Worm (Caenorhabditis elegans) whole organism, young adult: Measurements from ENCODE around the gene nlp-9.

ENCODE experiments used
- B0019.2 ChIP-seq: fragments of 200-800 bp; sonication (Bioruptor generic); conservative IDR thresholded peaks from 2 replicates; pipeline ENCODE4 v1.3.6; 2022; ENCODE audit warnings: missing genetic modification reagents, missing genetic modification characterization, missing compliant biosample characterization
- B0261.1 ChIP-seq: sonication (generic microtip); optimal IDR thresholded peaks from 2 replicates; lab custom pipeline; 2016; ENCODE audit warnings: mild to moderate bottlenecking, missing genetic modification characterization, moderate library complexity, missing compliant biosample characterization
- F37B4.10 ChIP-seq: fragments of 200-800 bp; sonication (Bioruptor generic); IDR thresholded peaks from 2 replicates; pipeline ENCODE4 v1.3.6; 2022; ENCODE audit warnings: missing genetic modification characterization, missing compliant biosample characterization
- F39B2.1 ChIP-seq: fragments of 200-800 bp; sonication (Bioruptor generic); IDR thresholded peaks from 2 replicates; pipeline ENCODE4 v1.3.6; 2022; ENCODE audit warnings: missing genetic modification reagents, missing genetic modification characterization, missing compliant biosample characterization
- F49E8.2 ChIP-seq: sonication (generic microtip); optimal IDR thresholded peaks from 3 replicates; lab custom pipeline; 2017; ENCODE audit warnings: missing genetic modification characterization, mild to moderate bottlenecking, missing compliant biosample characterization, antibody characterized with exemption, moderate library complexity; ENCODE audit not compliant: insufficient read depth
- F52B5.7 ChIP-seq: sonication (generic microtip); optimal IDR thresholded peaks from 2 replicates; lab custom pipeline; 2016; ENCODE audit warnings: mild to moderate bottlenecking, missing genetic modification characterization, missing compliant biosample characterization
- F57A8.1 ChIP-seq: fragments of 200-800 bp; sonication (Bioruptor generic); optimal IDR thresholded peaks from 2 replicates; lab custom pipeline; 2018; ENCODE audit warnings: mild to moderate bottlenecking, missing genetic modification characterization, moderate library complexity, missing compliant biosample characterization
- T26A5.8 ChIP-seq: sonication (generic microtip); optimal IDR thresholded peaks from 2 replicates; lab custom pipeline; 2016; ENCODE audit warnings: missing genetic modification characterization, missing compliant biosample characterization
- Y53F4B.3 ChIP-seq: fragments of 200-800 bp; sonication (Bioruptor generic); IDR thresholded peaks from 2 replicates; pipeline ENCODE4 v1.3.6; 2022; ENCODE audit warnings: missing genetic modification reagents, missing genetic modification characterization, missing compliant biosample characterization
- Y56A3A.18 ChIP-seq: fragments of 200-800 bp; sonication (Bioruptor generic); IDR thresholded peaks from 2 replicates; pipeline ENCODE4 v1.3.6; 2022; ENCODE audit warnings: missing genetic modification reagents, missing genetic modification characterization, missing compliant biosample characterization
- Y67H2A.10 ChIP-seq: fragments of 200-800 bp; sonication (Bioruptor generic); conservative IDR thresholded peaks from 2 replicates; pipeline ENCODE4 v1.3.6; 2022; ENCODE audit warnings: missing genetic modification reagents, missing genetic modification characterization, missing compliant biosample characterization
- Y79H2A.3 ChIP-seq: fragments of 200-800 bp; sonication (Bioruptor generic); conservative IDR thresholded peaks from 2 replicates; pipeline ENCODE4 v1.3.6; 2022; ENCODE audit warnings: missing genetic modification reagents, missing genetic modification characterization, missing compliant biosample characterization
- Y95B8A.8 ChIP-seq: fragments of 200-800 bp; sonication (Bioruptor generic); IDR thresholded peaks from 2 replicates; pipeline ENCODE4 v1.3.6; 2022; ENCODE audit warnings: missing genetic modification reagents, missing genetic modification characterization, missing compliant biosample characterization
- aptf-2 ChIP-seq: fragments of 200-800 bp; sonication (Bioruptor generic); conservative IDR thresholded peaks from 2 replicates; pipeline ENCODE4 v1.3.6; 2022; ENCODE audit warnings: missing genetic modification reagents, missing genetic modification characterization, missing compliant biosample characterization
- aptf-3 ChIP-seq: fragments of 200-800 bp; sonication (Bioruptor generic); IDR thresholded peaks from 2 replicates; pipeline ENCODE4 v1.3.6; 2022; ENCODE audit warnings: missing genetic modification characterization, missing compliant biosample characterization
- atf-7 ChIP-seq: sonication (generic microtip); optimal IDR thresholded peaks from 2 replicates; lab custom pipeline; 2017; ENCODE audit warnings: mild to moderate bottlenecking, missing genetic modification characterization, missing compliant biosample characterization
- athp-1 ChIP-seq: sonication (generic microtip); optimal IDR thresholded peaks from 2 replicates; lab custom pipeline; 2017; ENCODE audit warnings: mild to moderate bottlenecking, missing genetic modification characterization, missing compliant biosample characterization
- attf-3 ChIP-seq: fragments of 200-800 bp; sonication (Bioruptor generic); conservative IDR thresholded peaks from 2 replicates; pipeline ENCODE4 v1.3.6; 2022; ENCODE audit warnings: missing genetic modification reagents, missing genetic modification characterization, missing compliant biosample characterization
- attf-5 ChIP-seq: fragments of 200-800 bp; sonication (Bioruptor generic); optimal IDR thresholded peaks from 2 replicates; lab custom pipeline; 2018; ENCODE audit warnings: mild to moderate bottlenecking, missing genetic modification characterization, missing compliant biosample characterization
- cebp-1 ChIP-seq, 2 experiments: fragments of 200-800 bp in 1 of 2; sonication (Bioruptor generic) in 1 of 2; sonication (generic microtip) in 1 of 2; IDR thresholded peaks in 1 of 2; optimal IDR thresholded peaks in 1 of 2; 2 replicates each; pipeline versions ENCODE4 v1.3.6 to Lab custom; 2017 to 2022; ENCODE audit warnings: missing compliant biosample characterization in 2 of 2, missing genetic modification characterization in 2 of 2, mild to moderate bottlenecking in 1 of 2, missing genetic modification reagents in 1 of 2, moderate library complexity in 1 of 2
- cebp-2 ChIP-seq: fragments of 200-800 bp; sonication (Bioruptor generic); IDR thresholded peaks from 2 replicates; pipeline ENCODE4 v1.3.6; 2022; ENCODE audit warnings: missing genetic modification characterization, missing compliant biosample characterization
- chd-7 ChIP-seq: sonication (generic microtip); optimal IDR thresholded peaks from 2 replicates; lab custom pipeline; 2016; ENCODE audit warnings: mild to moderate bottlenecking, missing genetic modification characterization, moderate library complexity, missing compliant biosample characterization
- dox-1 ChIP-seq: fragments of 200-800 bp; sonication (Bioruptor generic); IDR thresholded peaks from 2 replicates; pipeline ENCODE4 v1.3.6; 2022; ENCODE audit warnings: missing genetic modification reagents, missing genetic modification characterization, missing compliant biosample characterization
- dpff-1 ChIP-seq: sonication (generic microtip); optimal IDR thresholded peaks from 2 replicates; lab custom pipeline; 2017; ENCODE audit warnings: mild to moderate bottlenecking, missing genetic modification characterization, missing compliant biosample characterization
- efl-1 ChIP-seq: fragments of 150-350 bp; optimal IDR thresholded peaks from 2 replicates; lab custom pipeline; 2014; ENCODE audit warnings: missing biosample characterization, missing genetic modification reagents, missing genetic modification characterization
- ekl-4 ChIP-seq: fragments of 200-800 bp; sonication (Bioruptor generic); IDR thresholded peaks from 2 replicates; pipeline ENCODE4 v1.3.6; 2022; ENCODE audit warnings: missing genetic modification reagents, missing genetic modification characterization, missing compliant biosample characterization
- ets-4 ChIP-seq: fragments of 200-800 bp; sonication (Bioruptor generic); optimal IDR thresholded peaks from 2 replicates; lab custom pipeline; 2018; ENCODE audit warnings: mild to moderate bottlenecking, missing genetic modification characterization, missing compliant biosample characterization
- gei-17 ChIP-seq: fragments of 200-800 bp; sonication (Bioruptor generic); optimal IDR thresholded peaks from 2 replicates; lab custom pipeline; 2018; ENCODE audit warnings: mild to moderate bottlenecking, missing genetic modification characterization, missing compliant biosample characterization
- hlh-26 ChIP-seq: fragments of 200-800 bp; sonication (Bioruptor generic); conservative IDR thresholded peaks from 2 replicates; pipeline ENCODE4 v1.3.6; 2022; ENCODE audit warnings: missing genetic modification reagents, missing genetic modification characterization, missing compliant biosample characterization
- hmg-1.2 ChIP-seq: fragments of 200-800 bp; sonication (Bioruptor generic); IDR thresholded peaks from 2 replicates; pipeline ENCODE4 v1.3.6; 2022; ENCODE audit warnings: missing genetic modification reagents, missing genetic modification characterization, missing compliant biosample characterization
- hmg-20 ChIP-seq: fragments of 200-800 bp; sonication (Bioruptor generic); IDR thresholded peaks from 2 replicates; pipeline ENCODE4 v1.3.6; 2022; ENCODE audit warnings: missing genetic modification reagents, missing genetic modification characterization, missing compliant biosample characterization
- lag-1 ChIP-seq: fragments of 200-800 bp; sonication (Bioruptor generic); IDR thresholded peaks from 2 replicates; pipeline ENCODE4 v1.3.6; 2022; ENCODE audit warnings: missing genetic modification reagents, missing genetic modification characterization, missing compliant biosample characterization
- madf-3 ChIP-seq: fragments of 200-800 bp; sonication (Bioruptor generic); IDR thresholded peaks from 2 replicates; pipeline ENCODE4 v1.3.6; 2022; ENCODE audit warnings: missing genetic modification reagents, missing genetic modification characterization, missing compliant biosample characterization
- madf-6 ChIP-seq: fragments of 200-800 bp; sonication (Bioruptor generic); IDR thresholded peaks from 2 replicates; pipeline ENCODE4 v1.3.6; 2022; ENCODE audit warnings: missing genetic modification reagents, missing genetic modification characterization, missing compliant biosample characterization
- mcd-1 ChIP-seq: fragments of 200-800 bp; sonication (Bioruptor generic); IDR thresholded peaks from 2 replicates; pipeline ENCODE4 v1.3.6; 2022; ENCODE audit warnings: missing genetic modification reagents, missing genetic modification characterization, missing compliant biosample characterization
- mxl-1 ChIP-seq: sonication (generic microtip); optimal IDR thresholded peaks from 2 replicates; lab custom pipeline; 2016; ENCODE audit warnings: missing genetic modification characterization, missing compliant biosample characterization
- nfya-1 ChIP-seq: sonication (generic microtip); optimal IDR thresholded peaks from 2 replicates; lab custom pipeline; 2017; ENCODE audit warnings: antibody characterized with exemption, missing compliant biosample characterization, missing genetic modification characterization, borderline replicate concordance; ENCODE audit not compliant: insufficient read depth
- nfya-2 ChIP-seq: fragments of 200-800 bp; sonication (Bioruptor generic); IDR thresholded peaks from 2 replicates; pipeline ENCODE4 v1.3.6; 2022; ENCODE audit warnings: missing genetic modification reagents, missing genetic modification characterization, missing compliant biosample characterization
- nfyb-1 ChIP-seq: fragments of 200-800 bp; sonication (Bioruptor generic); IDR thresholded peaks from 2 replicates; pipeline ENCODE4 v1.3.6; 2022; ENCODE audit warnings: missing genetic modification reagents, missing genetic modification characterization, missing compliant biosample characterization
- nhr-120 ChIP-seq: fragments of 200-800 bp; sonication (Bioruptor generic); IDR thresholded peaks from 2 replicates; pipeline ENCODE4 v1.3.6; 2022; ENCODE audit warnings: missing genetic modification characterization, missing compliant biosample characterization
- rcor-1 ChIP-seq: fragments of 200-800 bp; sonication (Bioruptor generic); IDR thresholded peaks from 2 replicates; pipeline ENCODE4 v1.3.6; 2022; ENCODE audit warnings: missing genetic modification reagents, missing genetic modification characterization, missing compliant biosample characterization
- rec-8 ChIP-seq, 2 experiments: sonication (generic microtip); optimal IDR thresholded peaks; 2 replicates each; lab custom pipeline; 2016; ENCODE audit warnings: mild to moderate bottlenecking in 2 of 2, missing genetic modification characterization in 2 of 2, missing genetic modification reagents in 2 of 2, missing genotype in 2 of 2, missing biosample characterization in 1 of 2, missing compliant biosample characterization in 1 of 2, moderate library complexity in 1 of 2
- repo-1 ChIP-seq: sonication (generic microtip); optimal IDR thresholded peaks from 2 replicates; lab custom pipeline; 2017; ENCODE audit warnings: mild to moderate bottlenecking, missing genetic modification characterization, missing compliant biosample characterization
- rpc-1 ChIP-seq, 2 experiments: fragments of 150-350 bp in 1 of 2; sonication (generic microtip) in 1 of 2; optimal IDR thresholded peaks; 2 replicates each; lab custom pipeline; 2014 to 2018; ENCODE audit warnings: missing biosample characterization in 1 of 2, missing genetic modification characterization in 1 of 2, missing genetic modification reagents in 1 of 2, missing genotype in 1 of 2
- unc-130 ChIP-seq: sonication (generic microtip); optimal IDR thresholded peaks from 2 replicates; lab custom pipeline; 2016; ENCODE audit warnings: missing genetic modification reagents, missing genetic modification characterization, missing compliant biosample characterization
- xnd-1 ChIP-seq: sonication (generic microtip); optimal IDR thresholded peaks from 2 replicates; lab custom pipeline; 2016; ENCODE audit warnings: missing genotype, missing genetic modification reagents, missing genetic modification characterization, missing compliant biosample characterization
- ztf-18 ChIP-seq: sonication (generic microtip); optimal IDR thresholded peaks from 2 replicates; lab custom pipeline; 2016; ENCODE audit warnings: missing genotype, mild to moderate bottlenecking, missing genetic modification characterization, missing compliant biosample characterization
- ztf-3 ChIP-seq: fragments of 200-800 bp; sonication (Bioruptor generic); optimal IDR thresholded peaks from 2 replicates; lab custom pipeline; 2018; ENCODE audit warnings: mild to moderate bottlenecking, missing genetic modification characterization, missing compliant biosample characterization

Gene nlp-9

ce11 chrV:4190232-4190631 is 29.2 kb upstream of the nlp-9 start (continued):
- TF ChIP-seq B0019.2 (GFP tag; lab: Robert Waterston, UW) (no peak), nfyb-1 (GFP tag; lab: Robert Waterston, UW) (0 out of 2 replicates have a peak, but pooled peaks have one; percentile 69), unc-130 (GFP tag; lab: Kevin White, UChicago) (no peak), Y95B8A.8 (GFP tag; lab: Robert Waterston, UW) (no peak; the same call in 1 of the 2 replicates), efl-1 (no peak), ztf-18 (tag; lab: Kevin White, UChicago) (no peak), mcd-1 (peak; percentile 62; the same call in 1 of the 2 replicates), rec-8 (tag; optimal IDR thresholded peaks at IDR 0.05; lab: Kevin White, UChicago) (no peak), cebp-1 (GFP tag; IDR thresholded peaks at IDR 0.05; lab: Robert Waterston, UW) (no peak), cebp-1 (tag; optimal IDR thresholded peaks at IDR 0.05; lab: Kevin White, UChicago) (peak; percentile 8), aptf-2 (GFP tag; lab: Robert Waterston, UW) (no peak), ztf-3 (GFP tag; lab: Kevin White, UChicago) (peak; percentile 1), rpc-1 (optimal IDR thresholded peaks at IDR 0.05; lab: Kevin White, UChicago) (no peak), rpc-1 (tag; optimal IDR thresholded peaks at IDR 0.05; lab: Kevin White, UChicago) (no peak), madf-3 (GFP tag; lab: Robert Waterston, UW) (no peak), B0261.1 (tag; lab: Kevin White, UChicago) (no peak), repo-1 (peak; percentile 68), nfya-2 (GFP tag; lab: Robert Waterston, UW) (no peak), atf-7 (tag; lab: Kevin White, UChicago) (peak; percentile 31), ets-4 (GFP tag; lab: Kevin White, UChicago) (no peak), Y56A3A.18 (GFP tag; lab: Robert Waterston, UW) (peak; percentile 81; the same call in 1 of the 2 replicates), dpff-1 (tag; lab: Kevin White, UChicago) (no peak), ekl-4 (no peak), rcor-1 (GFP tag; lab: Robert Waterston, UW) (no peak), Y79H2A.3 (GFP tag; lab: Robert Waterston, UW) (no peak), hmg-1.2 (no peak), hlh-26 (GFP tag; lab: Robert Waterston, UW) (no peak), attf-5 (GFP tag; lab: Kevin White, UChicago) (no peak), Y67H2A.10 (GFP tag; lab: Robert Waterston, UW) (no peak), madf-6 (GFP tag; lab: Robert Waterston, UW) (peak; percentile 45), attf-3 (GFP tag; lab: Robert Waterston, UW) (no peak), T26A5.8 (tag; lab: Kevin White, UChicago) (no peak), xnd-1 (tag; lab: Kevin White, UChicago) (no peak), F52B5.7 (tag; lab: Kevin White, UChicago) (no peak), dox-1 (GFP tag; lab: Robert Waterston, UW) (0 out of 2 replicates have a peak, but pooled peaks have one; percentile 12), gei-17 (GFP tag; lab: Kevin White, UChicago) (peak; percentile 30), F57A8.1 (GFP tag; lab: Kevin White, UChicago) (no peak), F37B4.10 (GFP tag; lab: Robert Waterston, UW) (no peak), lag-1 (no peak), athp-1 (tag; lab: Kevin White, UChicago) (peak; percentile 26), hmg-20 (no peak), F49E8.2 (tag; lab: Kevin White, UChicago) (no peak), F39B2.1 (0 out of 2 replicates have a peak, but pooled peaks have one; percentile 24), Y53F4B.3 (GFP tag; lab: Robert Waterston, UW) (no peak), chd-7 (tag; lab: Kevin White, UChicago) (peak; percentile 29), mxl-1 (no peak), nfya-1 (no peak), aptf-3 (GFP tag; lab: Robert Waterston, UW) (peak; percentile 68; the same call in 1 of the 2 replicates), cebp-2 (GFP tag; lab: Robert Waterston, UW) (peak; percentile 70; the same call in 1 of the 2 replicates), nhr-120 (GFP tag; lab: Robert Waterston, UW) (no peak)
